Worm (Caenorhabditis elegans) whole organism, young adult: ENCODE results near the gene nars-2.

ENCODE experiments used
- ama-1 ChIP-seq, 3 experiments: fragments of 150-350 bp in 1 of 3; sonication (generic microtip) in 2 of 3; optimal IDR thresholded peaks; 2 replicates each; lab custom pipeline; 2014 to 2018; ENCODE audit warnings: missing biosample characterization in 2 of 3, missing genetic modification characterization in 2 of 3, missing genetic modification reagents in 2 of 3
- attf-5 ChIP-seq: fragments of 200-800 bp; sonication (Bioruptor generic); optimal IDR thresholded peaks from 2 replicates; lab custom pipeline; 2018; ENCODE audit warnings: mild to moderate bottlenecking, missing genetic modification characterization, missing compliant biosample characterization
- efl-1 ChIP-seq: fragments of 150-350 bp; optimal IDR thresholded peaks from 2 replicates; lab custom pipeline; 2014; ENCODE audit warnings: missing biosample characterization, missing genetic modification reagents, missing genetic modification characterization
- lag-1 ChIP-seq: fragments of 200-800 bp; sonication (Bioruptor generic); IDR thresholded peaks from 2 replicates; pipeline ENCODE4 v1.3.6; 2022; ENCODE audit warnings: missing genetic modification reagents, missing genetic modification characterization, missing compliant biosample characterization
- snpc-4 ChIP-seq, 5 experiments: fragments of 150-350 bp in 1 of 5; sonication (generic microtip) in 4 of 5; optimal IDR thresholded peaks; 2 replicates each; lab custom pipeline; 2014 to 2018; ENCODE audit warnings: missing genetic modification characterization in 5 of 5, missing biosample characterization in 3 of 5, antibody characterized with exemption in 2 of 5, mild to moderate bottlenecking in 2 of 5, missing compliant biosample characterization in 2 of 5, missing genotype in 2 of 5, moderate library complexity in 2 of 5, missing genetic modification reagents in 1 of 5
- unc-130 ChIP-seq: sonication (generic microtip); optimal IDR thresholded peaks from 2 replicates; lab custom pipeline; 2016; ENCODE audit warnings: missing genetic modification reagents, missing genetic modification characterization, missing compliant biosample characterization
- unc-62 ChIP-seq: fragments of 150-350 bp; optimal IDR thresholded peaks from 2 replicates; lab custom pipeline; 2014; ENCODE audit warnings: missing biosample characterization, missing genetic modification reagents, missing genetic modification characterization

DNA sequence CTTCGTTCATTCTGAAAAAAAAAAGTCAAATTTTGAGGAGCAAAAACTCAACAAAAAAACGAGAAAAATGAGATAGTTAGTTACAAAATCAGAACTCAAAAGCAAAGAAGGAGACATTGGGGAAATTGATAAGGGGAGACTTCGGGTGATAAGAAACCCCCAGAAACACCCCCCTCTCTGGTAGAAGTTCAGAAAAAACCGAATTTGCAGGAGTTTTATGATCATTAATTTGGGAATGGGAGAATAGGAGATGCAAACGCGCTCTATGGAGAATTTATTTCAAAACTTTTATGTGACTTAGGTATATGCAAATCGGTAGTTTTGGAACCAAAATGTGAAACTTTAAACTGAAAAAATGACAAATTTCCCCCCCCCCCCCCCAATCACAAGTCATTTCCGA lies 58.0 kb downstream of the nars-2 start, which contains the start of gene sbp-1:
- TF ChIP-seq efl-1 (GFP tag; lab: Kevin White, UChicago) (no peak), lag-1 (GFP tag; lab: Robert Waterston, UW) (no peak), attf-5 (GFP tag; lab: Kevin White, UChicago) (no peak), ama-1 (optimal IDR thresholded peaks at IDR 0.05; lab: Kevin White, UChicago) (no peak), ama-1 (GFP tag; optimal IDR thresholded peaks at IDR 0.05; lab: Kevin White, UChicago) (no peak), unc-62 (no peak), unc-130 (GFP tag; lab: Kevin White, UChicago) (no peak), snpc-4 (GFP tag; optimal IDR thresholded peaks at IDR 0.05; lab: Kevin White, UChicago) (no peak), snpc-4 (tag; optimal IDR thresholded peaks at IDR 0.05; lab: Kevin White, UChicago) (no peak)
